Fruit fly (Drosophila melanogaster): ENCODE measurements around the gene Icmt.

Gene Icmt

dm6 chr3L:13017803-13018324 lies at the start of gene Icmt, which contains the start of gene mRpL20 (continued):
- peak; percentile 77 for TF ChIP-seq Bgb (GFP tag; IDR thresholded peaks at IDR 0.05; ENCODE audit: partially characterized antibody)
- peak; percentile 95 for TF ChIP-seq CG13424 (tag; optimal IDR thresholded peaks at IDR 0.05)
- peak; percentile 46 for TF ChIP-seq pho (GFP tag; optimal IDR thresholded peaks at IDR 0.05)
- TF ChIP-seq Lhr (GFP tag; optimal IDR thresholded peaks at IDR 0.05) = peak; percentile 60
- no peak for TF ChIP-seq da (GFP tag; optimal IDR thresholded peaks at IDR 0.05)
- peak; percentile 75 for TF ChIP-seq bbx (GFP tag; IDR thresholded peaks at IDR 0.05; ENCODE audit: partially characterized antibody)
- peak; percentile 10 for TF ChIP-seq Atf3 (GFP tag; optimal IDR thresholded peaks at IDR 0.05)
- TF ChIP-seq CG3281 (GFP tag; optimal IDR thresholded peaks at IDR 0.05) = peak; percentile 84
- TF ChIP-seq row (GFP tag; IDR thresholded peaks at IDR 0.05) = peak; percentile 99
- no peak for TF ChIP-seq crc (GFP tag; optimal IDR thresholded peaks at IDR 0.05)
- TF ChIP-seq Dek (tag; optimal IDR thresholded peaks at IDR 0.05) = peak; percentile 97
- peak; percentile 92 for TF ChIP-seq CG1602 (GFP tag; optimal IDR thresholded peaks at IDR 0.05)
- TF ChIP-seq CG7372 (GFP tag; IDR thresholded peaks at IDR 0.05) = peak; percentile 96
- TF ChIP-seq Nf-YA (GFP tag; IDR thresholded peaks at IDR 0.05) = peak; percentile 77
- TF ChIP-seq hbn (GFP tag; IDR thresholded peaks at IDR 0.05; ENCODE audit: partially characterized antibody) = peak; percentile 58
- TF ChIP-seq oc (tag; optimal IDR thresholded peaks at IDR 0.05) = peak; percentile 96
- peak; percentile 96 for TF ChIP-seq CG17612 (GFP tag; IDR thresholded peaks at IDR 0.05)
- no peak; the same call in 1 of the 2 replicates for TF ChIP-seq ato (GFP tag; IDR thresholded peaks at IDR 0.05; ENCODE audit: partially characterized antibody)
- TF ChIP-seq NK7.1 (GFP tag; optimal IDR thresholded peaks at IDR 0.05) = no peak
- TF ChIP-seq CG9797 (GFP tag; optimal IDR thresholded peaks at IDR 0.05) = no peak
- peak; percentile 92 for TF ChIP-seq salm (tag; optimal IDR thresholded peaks at IDR 0.05)
- peak; percentile 85 for TF ChIP-seq CG13296 (GFP tag; optimal IDR thresholded peaks at IDR 0.05)
- no peak for TF ChIP-seq NC2β (GFP tag; optimal IDR thresholded peaks at IDR 0.05)
- TF ChIP-seq grau (tag; optimal IDR thresholded peaks at IDR 0.05) = peak; percentile 100
- peak; percentile 82 for TF ChIP-seq jing (GFP tag; optimal IDR thresholded peaks at IDR 0.05)
- peak; percentile 52 for TF ChIP-seq CG6654 (GFP tag; optimal IDR thresholded peaks at IDR 0.05)
- peak; percentile 74 for TF ChIP-seq CG15514 (GFP tag; optimal IDR thresholded peaks at IDR 0.05)
- peak; percentile 91 for TF ChIP-seq Rx (GFP tag; IDR thresholded peaks at IDR 0.05)
- peak; percentile 71 for TF ChIP-seq CG30020 (tag; optimal IDR thresholded peaks at IDR 0.05)
- 0 out of 2 replicates have a peak, but pooled peaks have one; percentile 52 for TF ChIP-seq aop (GFP tag; IDR thresholded peaks at IDR 0.05)
- peak; percentile 41 for TF ChIP-seq Mad (GFP tag; optimal IDR thresholded peaks at IDR 0.05)
- peak; percentile 97 for TF ChIP-seq CG3847 (GFP tag; IDR thresholded peaks at IDR 0.05)
- TF ChIP-seq CG31441 (GFP tag; IDR thresholded peaks at IDR 0.05) = peak; percentile 95
- TF ChIP-seq CG8924 (tag; optimal IDR thresholded peaks at IDR 0.05) = peak; percentile 93
- peak; percentile 87 for TF ChIP-seq CG11696 (GFP tag; IDR thresholded peaks at IDR 0.05)
- TF ChIP-seq Gug (GFP tag; IDR thresholded peaks at IDR 0.05) = peak; percentile 95
- peak; percentile 33 for TF ChIP-seq CG7786 (GFP tag; optimal IDR thresholded peaks at IDR 0.05)
- TF ChIP-seq CG1024 (GFP tag; IDR thresholded peaks at IDR 0.05) = peak; percentile 73
- TF ChIP-seq CG31365 (tag; optimal IDR thresholded peaks at IDR 0.05) = peak; percentile 1
- peak; percentile 96 for TF ChIP-seq Aef1 (GFP tag; IDR thresholded peaks at IDR 0.05)
- TF ChIP-seq CG34376 (GFP tag; optimal IDR thresholded peaks at IDR 0.05) = peak; percentile 6
- TF ChIP-seq CG4854 (GFP tag; optimal IDR thresholded peaks at IDR 0.05) = no peak
- peak; percentile 38 for TF ChIP-seq CG8944 (GFP tag; optimal IDR thresholded peaks at IDR 0.05)
- no peak for TF ChIP-seq Dad (GFP tag; optimal IDR thresholded peaks at IDR 0.05)
- peak; percentile 93 for TF ChIP-seq CG3726 (GFP tag; IDR thresholded peaks at IDR 0.05)
- TF ChIP-seq Hr78 (GFP tag; optimal IDR thresholded peaks at IDR 0.05) = peak in 1 of 2 experiments; percentile 60
- peak; percentile 77 for TF ChIP-seq CG10267 (tag; optimal IDR thresholded peaks at IDR 0.05)
- peak; percentile 99 for TF ChIP-seq Ptx1 (GFP tag; IDR thresholded peaks at IDR 0.05)
- peak; percentile 95 for TF ChIP-seq CG14050 (GFP tag; IDR thresholded peaks at IDR 0.05)
- peak in 1 of 2 experiments; percentile 45 for TF ChIP-seq insv (GFP tag; optimal IDR thresholded peaks at IDR 0.05)

Data from whole organism, embryonic.